Worm (Caenorhabditis elegans) whole organism, late embryonic: ENCODE measurements around the gene Y56A3A.28.

ENCODE experiments used
- C08G9.2 ChIP-seq: sonication (generic microtip); optimal IDR thresholded peaks from 2 replicates; lab custom pipeline; 2016; ENCODE audit warnings: mild to moderate bottlenecking, missing genetic modification characterization, moderate library complexity, missing compliant biosample characterization
- K02D7.2 ChIP-seq: sonication (generic microtip); optimal IDR thresholded peaks from 2 replicates; lab custom pipeline; 2017; ENCODE audit warnings: mild to moderate bottlenecking, missing genetic modification characterization, missing compliant biosample characterization
- K09A11.1 ChIP-seq: sonication (generic microtip); optimal IDR thresholded peaks from 2 replicates; lab custom pipeline; 2017; ENCODE audit warnings: antibody characterized with exemption, mild to moderate bottlenecking, missing genetic modification characterization, missing compliant biosample characterization; ENCODE audit not compliant: insufficient read depth
- Y22D7AL.16 ChIP-seq: sonication (generic microtip); optimal IDR thresholded peaks from 2 replicates; lab custom pipeline; 2016; ENCODE audit warnings: missing genetic modification characterization, missing compliant biosample characterization
- ama-1 ChIP-seq: fragments of 150-350 bp; optimal IDR thresholded peaks from 2 replicates; lab custom pipeline; 2014
- ceh-14 ChIP-seq: sonication (generic microtip); optimal IDR thresholded peaks from 2 replicates; lab custom pipeline; 2016; ENCODE audit warnings: missing genotype, missing genetic modification characterization, missing compliant biosample characterization
- ceh-19 ChIP-seq: fragments of 200-800 bp; sonication (Bioruptor generic); optimal IDR thresholded peaks from 2 replicates; lab custom pipeline; 2018; ENCODE audit warnings: mild to moderate bottlenecking, missing genetic modification characterization, missing compliant biosample characterization
- ceh-30 ChIP-seq: fragments of 150-350 bp; optimal IDR thresholded peaks from 2 replicates; lab custom pipeline; 2014; ENCODE audit warnings: missing biosample characterization, missing genetic modification characterization
- ceh-6 ChIP-seq: fragments of 200-800 bp; sonication (Bioruptor generic); optimal IDR thresholded peaks from 2 replicates; lab custom pipeline; 2018; ENCODE audit warnings: mild to moderate bottlenecking, missing genetic modification characterization, missing compliant biosample characterization
- ceh-9 ChIP-seq: sonication (generic microtip); optimal IDR thresholded peaks from 2 replicates; lab custom pipeline; 2016; ENCODE audit warnings: mild to moderate bottlenecking, missing genetic modification characterization, inconsistent platforms, missing compliant biosample characterization
- dmd-4 ChIP-seq: sonication (generic microtip); optimal IDR thresholded peaks from 2 replicates; lab custom pipeline; 2016; ENCODE audit warnings: borderline replicate concordance, missing genetic modification characterization, missing compliant biosample characterization
- elt-2 ChIP-seq: sonication (generic microtip); optimal IDR thresholded peaks from 2 replicates; lab custom pipeline; 2016; ENCODE audit warnings: missing genetic modification reagents, missing genetic modification characterization, missing compliant biosample characterization
- elt-4 ChIP-seq: sonication (generic microtip); optimal IDR thresholded peaks from 2 replicates; lab custom pipeline; 2016; ENCODE audit warnings: missing genetic modification characterization, missing compliant biosample characterization
- ets-4 ChIP-seq: sonication (generic microtip); optimal IDR thresholded peaks from 2 replicates; lab custom pipeline; 2016; ENCODE audit warnings: missing genetic modification characterization, missing compliant biosample characterization
- hlh-13 ChIP-seq: fragments of 200-800 bp; sonication (Bioruptor generic); optimal IDR thresholded peaks from 2 replicates; lab custom pipeline; 2018; ENCODE audit warnings: mild to moderate bottlenecking, missing genetic modification characterization, missing compliant biosample characterization
- hlh-15 ChIP-seq: sonication (generic microtip); optimal IDR thresholded peaks from 2 replicates; lab custom pipeline; 2016; ENCODE audit warnings: missing genetic modification characterization, missing compliant biosample characterization
- hlh-6 ChIP-seq: sonication (generic microtip); optimal IDR thresholded peaks from 2 replicates; lab custom pipeline; 2016; ENCODE audit warnings: missing genotype, missing genetic modification characterization, missing compliant biosample characterization
- lin-11 ChIP-seq: fragments of 200-800 bp; sonication (Bioruptor generic); optimal IDR thresholded peaks from 2 replicates; lab custom pipeline; 2018; ENCODE audit warnings: mild to moderate bottlenecking, missing genetic modification characterization, missing compliant biosample characterization
- nfya-1 ChIP-seq: sonication (generic microtip); optimal IDR thresholded peaks from 2 replicates; lab custom pipeline; 2017; ENCODE audit warnings: missing genetic modification characterization, mild to moderate bottlenecking, missing compliant biosample characterization, antibody characterized with exemption, moderate library complexity
- nhr-11 ChIP-seq: fragments of 150-350 bp; optimal IDR thresholded peaks from 2 replicates; lab custom pipeline; 2014; ENCODE audit warnings: missing biosample characterization, missing genetic modification characterization
- nhr-232 ChIP-seq: sonication (generic microtip); optimal IDR thresholded peaks from 2 replicates; lab custom pipeline; 2016; ENCODE audit warnings: missing genetic modification characterization, missing compliant biosample characterization
- odd-2 ChIP-seq: sonication (generic microtip); optimal IDR thresholded peaks from 2 replicates; lab custom pipeline; 2017; ENCODE audit warnings: antibody characterized with exemption, mild to moderate bottlenecking, missing genetic modification characterization, missing compliant biosample characterization
- pag-3 ChIP-seq: sonication (generic microtip); optimal IDR thresholded peaks from 2 replicates; lab custom pipeline; 2016; ENCODE audit warnings: missing compliant biosample characterization, missing genetic modification characterization, borderline replicate concordance
- pax-1 ChIP-seq: fragments of 150-350 bp; optimal IDR thresholded peaks from 2 replicates; lab custom pipeline; 2014; ENCODE audit warnings: missing biosample characterization, missing genetic modification characterization
- pha-2 ChIP-seq: sonication (generic microtip); optimal IDR thresholded peaks from 2 replicates; lab custom pipeline; 2017; ENCODE audit warnings: mild to moderate bottlenecking, missing genetic modification characterization, missing compliant biosample characterization
- pha-4 ChIP-seq: fragments of 150-350 bp; optimal IDR thresholded peaks from 2 replicates; lab custom pipeline; 2018; ENCODE audit warnings: missing biosample characterization, missing genetic modification reagents, missing genetic modification characterization
- pqm-1 ChIP-seq: sonication (generic microtip); optimal IDR thresholded peaks from 2 replicates; lab custom pipeline; 2016; ENCODE audit warnings: missing genetic modification characterization, missing compliant biosample characterization
- sdc-2 ChIP-seq: sonication (generic microtip); optimal IDR thresholded peaks from 2 replicates; lab custom pipeline; 2016; ENCODE audit warnings: missing genotype, missing genetic modification characterization, missing compliant biosample characterization
- sox-4 ChIP-seq: sonication (generic microtip); optimal IDR thresholded peaks from 2 replicates; lab custom pipeline; 2017; ENCODE audit warnings: mild to moderate bottlenecking, missing genetic modification characterization, inconsistent platforms, missing compliant biosample characterization
- ttx-3 ChIP-seq: sonication (generic microtip); optimal IDR thresholded peaks from 2 replicates; lab custom pipeline; 2016; ENCODE audit warnings: missing genetic modification reagents, missing genetic modification characterization, missing compliant biosample characterization
- unc-42 ChIP-seq: sonication (generic microtip); optimal IDR thresholded peaks from 2 replicates; lab custom pipeline; 2016; ENCODE audit warnings: missing genotype, missing genetic modification characterization, missing compliant biosample characterization
- unc-55 ChIP-seq: sonication (generic microtip); optimal IDR thresholded peaks from 2 replicates; lab custom pipeline; 2017; ENCODE audit warnings: missing biosample characterization, missing genetic modification reagents, missing genetic modification characterization
- unc-86 ChIP-seq: sonication (generic microtip); optimal IDR thresholded peaks from 2 replicates; lab custom pipeline; 2016; ENCODE audit warnings: missing genetic modification characterization, missing compliant biosample characterization
- zip-5 ChIP-seq: sonication (generic microtip); optimal IDR thresholded peaks from 2 replicates; lab custom pipeline; 2016; ENCODE audit warnings: missing genetic modification characterization, missing compliant biosample characterization
- ztf-16 ChIP-seq: sonication (generic microtip); optimal IDR thresholded peaks from 2 replicates; lab custom pipeline; 2017; ENCODE audit warnings: missing genetic modification characterization, missing compliant biosample characterization

Gene Y56A3A.28

DNA sequence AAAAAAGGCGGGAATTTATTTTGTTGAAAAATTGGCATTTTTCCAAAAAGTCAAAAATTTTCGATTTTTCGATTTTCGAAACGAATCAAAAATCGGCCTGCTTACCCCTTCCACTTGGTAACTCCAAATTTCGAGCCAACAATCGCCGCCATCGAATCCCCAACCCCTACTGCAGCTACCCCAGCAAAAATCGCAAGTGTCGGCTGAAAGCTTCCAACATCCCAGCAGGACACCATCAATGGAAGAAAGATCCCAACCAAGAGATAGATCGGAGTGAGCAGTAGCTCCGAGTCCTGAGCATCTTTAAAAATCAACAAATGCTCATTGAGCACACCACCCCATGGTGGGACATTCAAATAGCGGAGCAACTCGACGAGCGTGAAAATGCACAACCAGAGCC, 40.3 kb downstream of the Y56A3A.28 start:
- no peak for TF ChIP-seq sdc-2 (tag; lab: Kevin White, UChicago)
- no peak for TF ChIP-seq unc-42 (tag; lab: Kevin White, UChicago)
- TF ChIP-seq ets-4, result no peak
- no peak for TF ChIP-seq odd-2
- TF ChIP-seq lin-11 (tag; lab: Kevin White, UChicago), result no peak
- no peak for TF ChIP-seq pqm-1 (tag; lab: Kevin White, UChicago)
- TF ChIP-seq unc-55 (GFP tag; lab: Kevin White, UChicago), result no peak
- TF ChIP-seq Y22D7AL.16 (tag; lab: Kevin White, UChicago), result no peak
- no peak for TF ChIP-seq ttx-3

DNA sequence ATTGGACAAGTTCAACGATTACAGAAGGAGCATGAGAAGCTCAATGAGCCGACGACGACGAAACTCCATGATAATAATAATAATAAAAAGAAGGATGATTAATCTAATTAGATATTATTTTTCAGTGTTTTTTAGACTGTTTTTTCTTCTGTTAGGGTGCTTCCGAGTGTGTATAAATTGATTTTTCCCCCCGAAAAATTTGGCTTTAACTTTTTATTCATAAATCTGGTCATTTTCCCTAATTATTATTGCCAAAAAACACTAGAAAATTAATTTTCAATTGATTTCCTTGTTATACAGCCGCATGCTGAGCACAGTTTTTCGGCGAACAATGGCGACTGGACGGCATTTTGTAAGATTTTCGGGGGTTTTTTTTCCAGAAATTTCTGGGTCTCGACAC, 47.6 kb downstream of the Y56A3A.28 start, which contains the start of gene nft-1:
nft-1 (plus strand) TSS at position 301 of the 400 bp plus-strand sequence.
- TF ChIP-seq unc-86 (no peak), pag-3 (tag; lab: Kevin White, UChicago) (no peak), sox-4 (tag; lab: Kevin White, UChicago) (no peak), lin-11 (tag; lab: Kevin White, UChicago) (no peak), zip-5 (no peak), C08G9.2 (tag; lab: Kevin White, UChicago) (no peak), nhr-232 (tag; lab: Kevin White, UChicago) (no peak), ceh-19 (GFP tag; lab: Kevin White, UChicago) (no peak), nfya-1 (tag; lab: Kevin White, UChicago) (no peak), elt-4 (tag; lab: Kevin White, UChicago) (no peak), dmd-4 (tag; lab: Kevin White, UChicago) (no peak), pax-1 (no peak), nhr-11 (no peak), hlh-13 (GFP tag; lab: Kevin White, UChicago) (no peak), pha-2 (tag; lab: Kevin White, UChicago) (no peak), K02D7.2 (tag; lab: Kevin White, UChicago) (no peak), pha-4 (no peak)

DNA sequence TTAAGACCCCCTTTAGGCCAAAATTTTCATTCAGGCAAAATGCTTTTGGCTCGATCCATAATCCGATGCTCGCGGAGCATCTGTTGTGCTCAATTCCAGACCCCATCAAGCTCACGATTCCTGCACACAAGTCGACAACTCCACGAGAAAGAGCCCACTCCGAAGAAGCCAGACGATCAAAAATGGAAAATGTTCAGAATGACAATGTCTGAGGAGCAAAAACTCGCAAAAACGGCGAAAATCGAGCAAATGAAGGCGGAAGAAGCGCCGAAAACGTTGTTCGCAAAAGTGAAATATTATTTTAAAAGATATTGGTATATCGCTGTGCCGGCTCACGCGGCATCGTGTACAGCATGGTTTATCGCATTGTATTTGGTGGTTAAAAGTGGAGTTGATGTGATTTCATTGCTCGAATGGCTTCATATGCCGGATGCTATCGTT, 49.5 kb downstream of the Y56A3A.28 start, which contains the start of gene Y56A3A.22:
Y56A3A.22 (plus strand) TSS at position 35 of the 441 bp plus-strand sequence.
- TF ChIP-seq Y22D7AL.16 (tag; lab: Kevin White, UChicago) (no peak), ceh-14 (tag; lab: Kevin White, UChicago) (no peak), ceh-6 (GFP tag; lab: Kevin White, UChicago) (no peak), ama-1 (peak; percentile 72), ztf-16 (tag; lab: Kevin White, UChicago) (no peak)
- TF ChIP-seq, all 69 proteins: peak for 1

ce11 chrIII:11920187-11920785, 50.9 kb downstream of the Y56A3A.28 start, which contains the start of the genes ccf-1 and trap-4:
ccf-1 (minus strand) TSS chrIII:11920237.
trap-4 (plus strand) TSS chrIII:11920735.
- TF ChIP-seq elt-2 (tag; lab: Kevin White, UChicago) (peak; percentile 12), unc-55 (GFP tag; lab: Kevin White, UChicago) (peak; percentile 12), hlh-15 (tag; lab: Kevin White, UChicago) (no peak), ceh-9 (tag; lab: Kevin White, UChicago) (no peak), hlh-6 (no peak), nfya-1 (tag; lab: Kevin White, UChicago) (peak; percentile 36), K09A11.1 (tag; lab: Kevin White, UChicago) (no peak), ceh-30 (tag; lab: Kevin White, UChicago) (peak; percentile 24)
